Fruit fly (Drosophila melanogaster): ENCODE measurements around the gene Dab.

The Dab gene

dm6 chr3L:16730645-16731044, 18.7 kb downstream of the Dab start, which contains the start of gene Dbp73D:
Dbp73D (minus strand) TSS chr3L:16730818.
- TF ChIP-seq Med (GFP tag) (peak; percentile 32), cwo (GFP tag; optimal IDR thresholded peaks at IDR 0.05) (no peak), CG18262 (tag; optimal IDR thresholded peaks at IDR 0.05) (no peak), tio (GFP tag; optimal IDR thresholded peaks at IDR 0.05) (no peak), NK7.1 (GFP tag; optimal IDR thresholded peaks at IDR 0.05) (no peak), Awh (GFP tag; IDR thresholded peaks at IDR 0.05) (no peak), Max (GFP tag; optimal IDR thresholded peaks at IDR 0.05) (peak; percentile 88), Bgb (GFP tag; IDR thresholded peaks at IDR 0.05; ENCODE audit: partially characterized antibody) (peak; percentile 52), Dp (GFP tag; optimal IDR thresholded peaks at IDR 0.05) (peak; percentile 98), ERR (GFP tag; optimal IDR thresholded peaks at IDR 0.05) (no peak), kah (GFP tag; optimal IDR thresholded peaks at IDR 0.05) (no peak), CG15073 (GFP tag; optimal IDR thresholded peaks at IDR 0.05) (no peak), eyg (GFP tag; optimal IDR thresholded peaks at IDR 0.05) (no peak), Side (GFP tag; optimal IDR thresholded peaks at IDR 0.05) (no peak), CG1529 (GFP tag; optimal IDR thresholded peaks at IDR 0.05) (no peak), pzg (GFP tag; optimal IDR thresholded peaks at IDR 0.05) (peak; percentile 66), CG17186 (GFP tag; optimal IDR thresholded peaks at IDR 0.05) (peak; percentile 32), CG2120 (GFP tag; optimal IDR thresholded peaks at IDR 0.05) (no peak), Sox100B (GFP tag; optimal IDR thresholded peaks at IDR 0.05) (no peak), psq (GFP tag; optimal IDR thresholded peaks at IDR 0.05) (no peak), CG16813 (GFP tag; IDR thresholded peaks at IDR 0.05; ENCODE audit: partially characterized antibody) (0 out of 3 replicates have a peak, but pooled peaks have one; percentile 26), CG1233 (GFP tag; optimal IDR thresholded peaks at IDR 0.05) (no peak), Ptx1 (GFP tag; IDR thresholded peaks at IDR 0.05) (no peak), CG6683 (GFP tag; optimal IDR thresholded peaks at IDR 0.05) (no peak), CG10462 (GFP tag; optimal IDR thresholded peaks at IDR 0.05) (no peak), CG6791 (GFP tag; IDR thresholded peaks at IDR 0.05; ENCODE audit: partially characterized antibody) (peak; percentile 48; the same call in 1 of the 3 replicates), ken (GFP tag; IDR thresholded peaks at IDR 0.05) (no peak), YL-1 (GFP tag; optimal IDR thresholded peaks at IDR 0.05) (peak; percentile 50), CG7963 (GFP tag; IDR thresholded peaks at IDR 0.05; ENCODE audit: partially characterized antibody) (peak; percentile 43; the same call in 1 of the 3 replicates), CG9797 (GFP tag; optimal IDR thresholded peaks at IDR 0.05) (peak; percentile 72), MBD-R2 (GFP tag; IDR thresholded peaks at IDR 0.05) (peak; percentile 56; the same call in 1 of the 2 replicates), salm (tag; optimal IDR thresholded peaks at IDR 0.05) (no peak), zf30C (GFP tag; optimal IDR thresholded peaks at IDR 0.05) (no peak), trem (tag; optimal IDR thresholded peaks at IDR 0.05) (peak; percentile 49), pb (GFP tag; optimal IDR thresholded peaks at IDR 0.05) (no peak), unc-4 (GFP tag; IDR thresholded peaks at IDR 0.05; ENCODE audit: partially characterized antibody) (peak; percentile 60), NC2β (GFP tag; optimal IDR thresholded peaks at IDR 0.05) (no peak), unpg (GFP tag; optimal IDR thresholded peaks at IDR 0.05) (no peak), Gug (GFP tag; IDR thresholded peaks at IDR 0.05) (no peak), CG14965 (GFP tag; optimal IDR thresholded peaks at IDR 0.05; ENCODE audit: borderline replicate concordance) (no peak), CG5180 (GFP tag; optimal IDR thresholded peaks at IDR 0.05) (no peak), Dll (GFP tag; IDR thresholded peaks at IDR 0.05; ENCODE audit: partially characterized antibody) (peak; percentile 70; the same call in 3 of the 4 replicates), z (GFP tag; IDR thresholded peaks at IDR 0.05) (no peak), Stat92E (GFP tag; optimal IDR thresholded peaks at IDR 0.05) (peak in 1 of 3 experiments; percentile 23), CG8924 (tag; optimal IDR thresholded peaks at IDR 0.05) (no peak), bigmax (GFP tag; optimal IDR thresholded peaks at IDR 0.05) (no peak), vfl (GFP tag; optimal IDR thresholded peaks at IDR 0.05) (no peak), nerfin-2 (GFP tag; IDR thresholded peaks at IDR 0.05; ENCODE audit: partially characterized antibody) (peak; percentile 42; the same call in 1 of the 2 replicates), knrl (GFP tag; IDR thresholded peaks at IDR 0.05; ENCODE audit: partially characterized antibody) (no peak), stwl (tag; optimal IDR thresholded peaks at IDR 0.05) (peak; percentile 62)
